Worm (Caenorhabditis elegans) whole organism, young adult: ENCODE results near the gene srbc-23.

Experiments
- B0261.1 ChIP-seq: sonication (generic microtip); optimal IDR thresholded peaks from 2 replicates; lab custom pipeline; 2016; ENCODE audit warnings: mild to moderate bottlenecking, missing genetic modification characterization, moderate library complexity, missing compliant biosample characterization
- F10E7.11 ChIP-seq: sonication (generic microtip); optimal IDR thresholded peaks from 2 replicates; lab custom pipeline; 2017; ENCODE audit warnings: mild to moderate bottlenecking, missing genetic modification characterization, moderate library complexity, missing compliant biosample characterization
- F39B2.1 ChIP-seq: fragments of 200-800 bp; sonication (Bioruptor generic); IDR thresholded peaks from 2 replicates; pipeline ENCODE4 v1.3.6; 2022; ENCODE audit warnings: missing genetic modification reagents, missing genetic modification characterization, missing compliant biosample characterization
- F57C9.4 ChIP-seq: sonication (generic microtip); optimal IDR thresholded peaks from 2 replicates; lab custom pipeline; 2017; ENCODE audit warnings: mild to moderate bottlenecking, missing genetic modification characterization, missing compliant biosample characterization
- K11D2.4 ChIP-seq: fragments of 200-800 bp; sonication (Bioruptor generic); IDR thresholded peaks from 2 replicates; pipeline ENCODE4 v1.3.6; 2022; ENCODE audit warnings: missing genetic modification reagents, missing genetic modification characterization, missing compliant biosample characterization
- Y67H2A.10 ChIP-seq: fragments of 200-800 bp; sonication (Bioruptor generic); conservative IDR thresholded peaks from 2 replicates; pipeline ENCODE4 v1.3.6; 2022; ENCODE audit warnings: missing genetic modification reagents, missing genetic modification characterization, missing compliant biosample characterization
- ZK185.1 ChIP-seq: sonication (generic microtip); optimal IDR thresholded peaks from 2 replicates; lab custom pipeline; 2016; ENCODE audit warnings: mild to moderate bottlenecking, missing genetic modification characterization, missing compliant biosample characterization; ENCODE audit not compliant: poor library complexity, severe bottlenecking
- attf-3 ChIP-seq: fragments of 200-800 bp; sonication (Bioruptor generic); conservative IDR thresholded peaks from 2 replicates; pipeline ENCODE4 v1.3.6; 2022; ENCODE audit warnings: missing genetic modification reagents, missing genetic modification characterization, missing compliant biosample characterization
- attf-5 ChIP-seq: fragments of 200-800 bp; sonication (Bioruptor generic); optimal IDR thresholded peaks from 2 replicates; lab custom pipeline; 2018; ENCODE audit warnings: mild to moderate bottlenecking, missing genetic modification characterization, missing compliant biosample characterization
- attf-6 ChIP-seq: fragments of 200-800 bp; sonication (Bioruptor generic); IDR thresholded peaks from 2 replicates; pipeline ENCODE4 v1.3.6; 2022; ENCODE audit warnings: missing genetic modification reagents, missing genetic modification characterization, missing compliant biosample characterization
- bed-1 ChIP-seq: fragments of 200-800 bp; sonication (Bioruptor generic); IDR thresholded peaks from 2 replicates; pipeline ENCODE4 v1.3.6; 2022; ENCODE audit warnings: missing genetic modification reagents, missing genetic modification characterization, missing compliant biosample characterization
- cebp-1 ChIP-seq, 2 experiments: fragments of 200-800 bp in 1 of 2; sonication (Bioruptor generic) in 1 of 2; sonication (generic microtip) in 1 of 2; IDR thresholded peaks in 1 of 2; optimal IDR thresholded peaks in 1 of 2; 2 replicates each; pipeline versions ENCODE4 v1.3.6 to Lab custom; 2017 to 2022; ENCODE audit warnings: missing compliant biosample characterization in 2 of 2, missing genetic modification characterization in 2 of 2, mild to moderate bottlenecking in 1 of 2, missing genetic modification reagents in 1 of 2, moderate library complexity in 1 of 2
- ceh-40 ChIP-seq: fragments of 200-800 bp; sonication (Bioruptor generic); IDR thresholded peaks from 2 replicates; pipeline ENCODE4 v1.3.6; 2022; ENCODE audit warnings: missing genetic modification characterization, missing compliant biosample characterization
- dpff-1 ChIP-seq: sonication (generic microtip); optimal IDR thresholded peaks from 2 replicates; lab custom pipeline; 2017; ENCODE audit warnings: mild to moderate bottlenecking, missing genetic modification characterization, missing compliant biosample characterization
- dpl-1 ChIP-seq: fragments of 150-350 bp; optimal IDR thresholded peaks from 2 replicates; lab custom pipeline; 2014; ENCODE audit warnings: missing biosample characterization, missing genetic modification reagents, missing genetic modification characterization
- efl-1 ChIP-seq: fragments of 150-350 bp; optimal IDR thresholded peaks from 2 replicates; lab custom pipeline; 2014; ENCODE audit warnings: missing biosample characterization, missing genetic modification reagents, missing genetic modification characterization
- gei-17 ChIP-seq: fragments of 200-800 bp; sonication (Bioruptor generic); optimal IDR thresholded peaks from 2 replicates; lab custom pipeline; 2018; ENCODE audit warnings: mild to moderate bottlenecking, missing genetic modification characterization, missing compliant biosample characterization
- hmg-1.2 ChIP-seq: fragments of 200-800 bp; sonication (Bioruptor generic); IDR thresholded peaks from 2 replicates; pipeline ENCODE4 v1.3.6; 2022; ENCODE audit warnings: missing genetic modification reagents, missing genetic modification characterization, missing compliant biosample characterization
- lag-1 ChIP-seq: fragments of 200-800 bp; sonication (Bioruptor generic); IDR thresholded peaks from 2 replicates; pipeline ENCODE4 v1.3.6; 2022; ENCODE audit warnings: missing genetic modification reagents, missing genetic modification characterization, missing compliant biosample characterization
- let-526 ChIP-seq: fragments of 200-800 bp; sonication (Bioruptor generic); IDR thresholded peaks from 2 replicates; pipeline ENCODE4 v1.3.6; 2022; ENCODE audit warnings: missing genetic modification reagents, missing genetic modification characterization, missing compliant biosample characterization
- lsy-27 ChIP-seq: sonication (generic microtip); optimal IDR thresholded peaks from 2 replicates; lab custom pipeline; 2017; ENCODE audit warnings: missing genetic modification characterization, mild to moderate bottlenecking, missing compliant biosample characterization, antibody characterized with exemption, missing genotype, borderline replicate concordance; ENCODE audit not compliant: insufficient read depth
- madf-3 ChIP-seq: fragments of 200-800 bp; sonication (Bioruptor generic); IDR thresholded peaks from 2 replicates; pipeline ENCODE4 v1.3.6; 2022; ENCODE audit warnings: missing genetic modification reagents, missing genetic modification characterization, missing compliant biosample characterization
- madf-8 ChIP-seq: fragments of 200-800 bp; sonication (Bioruptor generic); conservative IDR thresholded peaks from 2 replicates; pipeline ENCODE4 v1.3.6; 2022; ENCODE audit warnings: missing genetic modification reagents, missing genetic modification characterization, missing compliant biosample characterization
- mcd-1 ChIP-seq: fragments of 200-800 bp; sonication (Bioruptor generic); IDR thresholded peaks from 2 replicates; pipeline ENCODE4 v1.3.6; 2022; ENCODE audit warnings: missing genetic modification reagents, missing genetic modification characterization, missing compliant biosample characterization
- mel-28 ChIP-seq: sonication (generic microtip); optimal IDR thresholded peaks from 2 replicates; lab custom pipeline; 2016; ENCODE audit warnings: borderline replicate concordance, mild to moderate bottlenecking, missing genetic modification characterization, missing compliant biosample characterization
- mxl-1 ChIP-seq: sonication (generic microtip); optimal IDR thresholded peaks from 2 replicates; lab custom pipeline; 2016; ENCODE audit warnings: missing genetic modification characterization, missing compliant biosample characterization
- nhr-80 ChIP-seq: sonication (generic microtip); optimal IDR thresholded peaks from 2 replicates; lab custom pipeline; 2016; ENCODE audit warnings: missing genetic modification characterization, missing compliant biosample characterization
- repo-1 ChIP-seq: sonication (generic microtip); optimal IDR thresholded peaks from 2 replicates; lab custom pipeline; 2017; ENCODE audit warnings: mild to moderate bottlenecking, missing genetic modification characterization, missing compliant biosample characterization
- rpc-1 ChIP-seq, 2 experiments: fragments of 150-350 bp in 1 of 2; sonication (generic microtip) in 1 of 2; optimal IDR thresholded peaks; 2 replicates each; lab custom pipeline; 2014 to 2018; ENCODE audit warnings: missing biosample characterization in 1 of 2, missing genetic modification characterization in 1 of 2, missing genetic modification reagents in 1 of 2, missing genotype in 1 of 2
- sea-2 ChIP-seq: fragments of 200-800 bp; sonication (Bioruptor generic); IDR thresholded peaks from 2 replicates; pipeline ENCODE4 v1.3.6; 2022; ENCODE audit warnings: missing genetic modification characterization, missing compliant biosample characterization
- snpc-1.1 ChIP-seq: sonication (generic microtip); optimal IDR thresholded peaks from 2 replicates; lab custom pipeline; 2017; ENCODE audit warnings: missing genetic modification characterization, mild to moderate bottlenecking, missing compliant biosample characterization, antibody characterized with exemption, moderate library complexity, missing genotype, missing genetic modification reagents; ENCODE audit not compliant: insufficient read depth
- snpc-4 ChIP-seq, 5 experiments: fragments of 150-350 bp in 1 of 5; sonication (generic microtip) in 4 of 5; optimal IDR thresholded peaks; 2 replicates each; lab custom pipeline; 2014 to 2018; ENCODE audit warnings: missing genetic modification characterization in 5 of 5, missing biosample characterization in 3 of 5, antibody characterized with exemption in 2 of 5, mild to moderate bottlenecking in 2 of 5, missing compliant biosample characterization in 2 of 5, missing genotype in 2 of 5, moderate library complexity in 2 of 5, missing genetic modification reagents in 1 of 5
- sptf-2 ChIP-seq: fragments of 200-800 bp; sonication (Bioruptor generic); optimal IDR thresholded peaks from 2 replicates; lab custom pipeline; 2018; ENCODE audit warnings: mild to moderate bottlenecking, missing genetic modification characterization, missing compliant biosample characterization
- tbp1 ChIP-seq: fragments of 200-800 bp; sonication (Bioruptor generic); optimal IDR thresholded peaks from 2 replicates; lab custom pipeline; 2018; ENCODE audit warnings: mild to moderate bottlenecking, missing genetic modification characterization, missing compliant biosample characterization
- tbx-9 ChIP-seq: sonication (generic microtip); optimal IDR thresholded peaks from 2 replicates; lab custom pipeline; 2016; ENCODE audit warnings: borderline replicate concordance, missing genetic modification characterization, inconsistent platforms, missing compliant biosample characterization
- tlf-1 ChIP-seq: fragments of 200-800 bp; sonication (Bioruptor generic); optimal IDR thresholded peaks from 2 replicates; lab custom pipeline; 2018; ENCODE audit warnings: mild to moderate bottlenecking, missing genetic modification characterization, missing compliant biosample characterization
- zfh-2 ChIP-seq: fragments of 200-800 bp; sonication (Bioruptor generic); conservative IDR thresholded peaks from 2 replicates; pipeline ENCODE4 v1.3.6; 2022; ENCODE audit warnings: missing genetic modification reagents, missing genetic modification characterization, missing compliant biosample characterization
- zim-3 ChIP-seq: sonication (generic microtip); optimal IDR thresholded peaks from 2 replicates; lab custom pipeline; 2017; ENCODE audit warnings: mild to moderate bottlenecking, missing genetic modification characterization, moderate library complexity, missing compliant biosample characterization
- ztf-3 ChIP-seq: fragments of 200-800 bp; sonication (Bioruptor generic); optimal IDR thresholded peaks from 2 replicates; lab custom pipeline; 2018; ENCODE audit warnings: mild to moderate bottlenecking, missing genetic modification characterization, missing compliant biosample characterization

srbc-23 gene

ce11 chrV:2121910-2122362 is 31.4 kb upstream of the srbc-23 start, which contains the start of gene F22F7.8:
Gene F22F7.8 (minus strand): TSS chrV:2121960.
- TF ChIP-seq F10E7.11 (no peak), F39B2.1 (GFP tag; lab: Robert Waterston, UW) (no peak), madf-3 (no peak), attf-6 (no peak), dpff-1 (tag; lab: Kevin White, UChicago) (no peak), tbx-9 (tag; lab: Kevin White, UChicago) (no peak), let-526 (GFP tag; lab: Robert Waterston, UW) (no peak), Y67H2A.10 (no peak), tlf-1 (GFP tag; lab: Kevin White, UChicago) (no peak), madf-8 (no peak), gei-17 (no peak), cebp-1 (GFP tag; IDR thresholded peaks at IDR 0.05; lab: Robert Waterston, UW) (no peak), cebp-1 (tag; optimal IDR thresholded peaks at IDR 0.05; lab: Kevin White, UChicago) (no peak), F57C9.4 (tag; lab: Kevin White, UChicago) (no peak), attf-3 (GFP tag; lab: Robert Waterston, UW) (no peak)

ce11 chrV:2122517-2122916 is 30.9 kb upstream of the srbc-23 start, which contains the start of gene F22F7.2:
Gene F22F7.2 (plus strand): TSS chrV:2122782.
- no peak for TF ChIP-seq repo-1 (tag; lab: Kevin White, UChicago)
- peak; percentile 2 for TF ChIP-seq nhr-80 (tag; lab: Kevin White, UChicago)
- peak; percentile 23; the same call in 1 of the 2 replicates for TF ChIP-seq hmg-1.2 (GFP tag; lab: Robert Waterston, UW)
- no peak for TF ChIP-seq dpl-1 (GFP tag; lab: Kevin White, UChicago)
- no peak for TF ChIP-seq zfh-2 (GFP tag; lab: Robert Waterston, UW)
- TF ChIP-seq rpc-1 (optimal IDR thresholded peaks at IDR 0.05; lab: Kevin White, UChicago): no peak
- no peak for TF ChIP-seq rpc-1 (tag; optimal IDR thresholded peaks at IDR 0.05; lab: Kevin White, UChicago)
- TF ChIP-seq madf-8: no peak
- no peak for TF ChIP-seq zim-3 (tag; lab: Kevin White, UChicago)
- TF ChIP-seq mel-28 (tag; lab: Kevin White, UChicago): no peak
- TF ChIP-seq mcd-1 (GFP tag; lab: Robert Waterston, UW): no peak
- TF ChIP-seq ceh-40 (GFP tag; lab: Robert Waterston, UW): no peak
- peak; percentile 3 for TF ChIP-seq attf-5
- no peak for TF ChIP-seq sea-2
- TF ChIP-seq mxl-1 (tag; lab: Kevin White, UChicago): no peak

DNA sequence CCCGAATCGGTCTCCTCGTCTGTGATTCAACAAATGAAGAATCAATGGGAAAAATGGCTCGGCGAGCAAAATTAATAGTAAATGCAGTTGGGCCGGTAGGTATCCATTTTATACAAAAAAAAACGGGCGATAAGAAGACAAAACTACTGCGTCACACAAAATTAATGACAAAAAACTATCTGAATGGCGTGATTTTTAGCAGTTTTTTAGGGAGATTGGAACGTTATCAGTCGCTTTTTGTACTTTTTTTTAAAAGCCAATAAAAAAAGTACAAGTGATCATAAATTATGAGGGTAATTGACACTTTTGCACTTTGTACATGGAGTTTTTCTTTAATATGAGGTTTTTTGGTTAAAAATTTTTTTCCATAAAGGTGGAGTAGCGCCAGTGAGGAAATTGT is 30.2 kb upstream of the srbc-23 start:
- peak; percentile 62 for TF ChIP-seq nhr-80 (tag; lab: Kevin White, UChicago)
- TF ChIP-seq attf-3 (GFP tag; lab: Robert Waterston, UW): no peak

DNA sequence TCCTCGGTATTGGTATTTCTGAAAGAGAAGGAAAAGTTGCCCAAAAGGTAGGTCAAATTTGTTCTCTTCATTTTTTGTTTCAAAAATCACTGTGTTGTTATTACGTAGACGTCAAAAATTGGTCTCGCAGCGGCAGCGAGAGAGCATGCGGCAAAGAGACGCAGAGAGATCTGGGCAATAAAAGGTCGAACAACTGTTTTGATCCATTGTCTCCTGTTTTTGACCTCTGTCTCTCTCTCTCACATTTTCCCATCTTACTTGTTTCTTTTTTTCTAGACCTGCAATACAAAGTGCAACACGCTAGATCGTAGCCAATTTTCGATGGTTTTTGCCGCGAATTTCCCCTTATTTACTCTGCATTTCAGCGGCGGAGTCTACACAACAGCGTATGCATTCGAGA is 26.8 kb upstream of the srbc-23 start:
- peak; percentile 25 for TF ChIP-seq efl-1 (GFP tag; lab: Kevin White, UChicago)
- no peak for TF ChIP-seq F57C9.4 (tag; lab: Kevin White, UChicago)
- peak; percentile 34 for TF ChIP-seq madf-8
- TF ChIP-seq, all 124 proteins: peak for 2

DNA sequence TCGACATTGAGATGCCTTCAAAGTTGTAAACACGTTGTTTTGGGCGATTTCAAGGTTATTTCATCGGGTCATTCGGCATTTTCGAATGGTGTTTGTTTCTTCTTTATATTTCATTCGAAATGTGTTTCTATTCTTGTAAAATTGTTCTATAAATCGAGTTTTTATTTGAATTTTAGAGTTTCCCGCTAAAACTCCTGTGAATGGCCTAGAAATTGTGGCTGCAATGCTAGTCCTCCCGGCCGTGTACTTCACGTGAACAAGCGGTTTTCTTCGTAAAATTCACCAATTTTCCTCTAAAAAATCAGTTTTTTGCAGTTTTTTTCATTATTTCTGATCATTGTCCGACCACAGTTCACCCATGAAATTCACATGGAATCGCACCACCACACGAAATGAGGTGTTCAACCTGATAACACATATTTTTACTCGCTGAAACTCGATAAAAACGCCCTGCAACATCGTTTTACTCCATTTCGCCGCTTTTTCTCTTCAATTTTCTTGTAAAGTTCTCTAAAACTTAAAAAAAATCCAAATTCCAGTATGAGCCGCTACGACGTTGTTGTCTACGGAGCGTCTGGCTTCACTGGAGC is 26.3 kb upstream of the srbc-23 start, which contains the start of gene ldp-1:
Gene ldp-1 (plus strand): TSS at position 540 of the 590 bp plus-strand sequence.
- TF ChIP-seq ZK185.1 (tag; lab: Kevin White, UChicago) (peak; percentile 85), tbp1 (no peak), nhr-80 (tag; lab: Kevin White, UChicago) (no peak), K11D2.4 (GFP tag; lab: Robert Waterston, UW) (0 out of 2 replicates have a peak, but pooled peaks have one; percentile 46), sptf-2 (GFP tag; lab: Kevin White, UChicago) (no peak), snpc-1.1 (tag; lab: Kevin White, UChicago) (peak; percentile 42), ztf-3 (GFP tag; lab: Kevin White, UChicago) (no peak), lsy-27 (no peak), F10E7.11 (no peak), snpc-4 (GFP tag; optimal IDR thresholded peaks at IDR 0.05; lab: Kevin White, UChicago) (no peak), snpc-4 (tag; optimal IDR thresholded peaks at IDR 0.05; lab: Kevin White, UChicago) (peak in 3 of 4 experiments; percentile 16 to 28 (median 26)), bed-1 (0 out of 2 replicates have a peak, but pooled peaks have one; percentile 32), B0261.1 (tag; lab: Kevin White, UChicago) (no peak), lag-1 (no peak)
